Worm (Caenorhabditis elegans) whole organism, L4 larva: ENCODE data around the gene K02H11.9.
A peak's percentile ranks its signal among the peaks of the same experiment; 100 is the strongest.

Source experiments
- F37D6.2 ChIP-seq: sonication (generic microtip); optimal IDR thresholded peaks from 2 replicates; lab custom pipeline; 2016; ENCODE audit warnings: mild to moderate bottlenecking, missing genetic modification characterization, missing compliant biosample characterization
- T20F7.1 ChIP-seq: fragments of 200-800 bp; sonication (Bioruptor generic); optimal IDR thresholded peaks from 2 replicates; lab custom pipeline; 2018; ENCODE audit warnings: mild to moderate bottlenecking, missing genetic modification characterization, missing compliant biosample characterization
- Y105C5A.15 ChIP-seq: fragments of 200-800 bp; sonication (Bioruptor generic); IDR thresholded peaks from 2 replicates; pipeline ENCODE4 v1.3.6; 2022; ENCODE audit warnings: missing genetic modification characterization, missing compliant biosample characterization
- aha-1 ChIP-seq: fragments of 150-350 bp; peaks from one replicate; lab custom pipeline; 2014; ENCODE audit warnings: missing biosample characterization, missing genetic modification characterization
- ceh-20 ChIP-seq: fragments of 200-800 bp; sonication (Bioruptor generic); IDR thresholded peaks from 2 replicates; pipeline ENCODE4 v1.3.6; 2022; ENCODE audit warnings: missing genetic modification reagents, missing genetic modification characterization, missing compliant biosample characterization
- ceh-32 ChIP-seq: sonication (generic microtip); optimal IDR thresholded peaks from 2 replicates; lab custom pipeline; 2016; ENCODE audit warnings: mild to moderate bottlenecking, missing genetic modification characterization, missing compliant biosample characterization; ENCODE audit not compliant: poor library complexity
- daf-16 ChIP-seq, 3 experiments: sonication (generic microtip); optimal IDR thresholded peaks; 2 replicates each; lab custom pipeline; 2016 to 2017; ENCODE audit warnings: missing genetic modification characterization in 3 of 3, missing genetic modification reagents in 3 of 3, mild to moderate bottlenecking in 2 of 3, missing compliant biosample characterization in 2 of 3, missing biosample characterization in 1 of 3, moderate library complexity in 1 of 3
- daf-8 ChIP-seq: fragments of 200-800 bp; sonication (Bioruptor generic); IDR thresholded peaks from 2 replicates; pipeline ENCODE4 v1.3.6; 2022; ENCODE audit warnings: missing genetic modification characterization, missing compliant biosample characterization
- dmd-8 ChIP-seq: fragments of 200-800 bp; sonication (Bioruptor generic); IDR thresholded peaks from 2 replicates; pipeline ENCODE4 v1.3.6; 2022; ENCODE audit warnings: missing genetic modification characterization, missing compliant biosample characterization
- dmd-9 ChIP-seq: fragments of 200-800 bp; sonication (Bioruptor generic); IDR thresholded peaks from 2 replicates; pipeline ENCODE4 v1.3.6; 2022; ENCODE audit warnings: missing genetic modification reagents, missing genetic modification characterization, missing compliant biosample characterization
- dve-1 ChIP-seq: sonication (generic microtip); optimal IDR thresholded peaks from 2 replicates; lab custom pipeline; 2017; ENCODE audit warnings: antibody characterized with exemption, mild to moderate bottlenecking, missing genetic modification characterization, missing compliant biosample characterization; ENCODE audit not compliant: insufficient read depth
- gei-8 ChIP-seq: fragments of 200-800 bp; sonication (Bioruptor generic); optimal IDR thresholded peaks from 2 replicates; lab custom pipeline; 2018; ENCODE audit warnings: mild to moderate bottlenecking, missing genetic modification characterization, missing compliant biosample characterization
- jun-1 ChIP-seq: fragments of 150-350 bp; optimal IDR thresholded peaks from 2 replicates; lab custom pipeline; 2014; ENCODE audit warnings: missing biosample characterization, missing genetic modification reagents, missing genetic modification characterization
- madf-5 ChIP-seq, 2 experiments: fragments of 200-800 bp; sonication (Bioruptor generic); IDR thresholded peaks; 2 replicates each; pipeline ENCODE4 v1.3.6; 2022; ENCODE audit warnings: missing compliant biosample characterization in 2 of 2, missing genetic modification characterization in 2 of 2
- nhr-42 ChIP-seq: fragments of 200-800 bp; sonication (Bioruptor generic); IDR thresholded peaks from 2 replicates; pipeline ENCODE4 v1.3.6; 2022; ENCODE audit warnings: missing genetic modification characterization, missing compliant biosample characterization
- set-16 ChIP-seq: fragments of 200-800 bp; sonication (Bioruptor generic); IDR thresholded peaks from 2 replicates; pipeline ENCODE4 v1.3.6; 2022; ENCODE audit warnings: missing genetic modification reagents, missing genetic modification characterization, missing compliant biosample characterization
- snpc-1.2 ChIP-seq: fragments of 200-800 bp; sonication (Bioruptor generic); IDR thresholded peaks from 2 replicates; pipeline ENCODE4 v1.3.6; 2022; ENCODE audit warnings: missing genetic modification reagents, missing genetic modification characterization, missing compliant biosample characterization
- unc-130 ChIP-seq: sonication (generic microtip); optimal IDR thresholded peaks from 2 replicates; lab custom pipeline; 2016; ENCODE audit warnings: missing genetic modification reagents, missing genetic modification characterization, missing compliant biosample characterization
- unc-62 ChIP-seq, 3 experiments: fragments of 150-350 bp in 1 of 3; sonication (generic microtip); optimal IDR thresholded peaks in 2 of 3; peaks in 1 of 3; 1 replicate in 1 of 3; 2 replicates in 2 of 3; lab custom pipeline; 2014 to 2017; ENCODE audit warnings: missing biosample characterization in 3 of 3, missing genetic modification characterization in 3 of 3, missing genetic modification reagents in 3 of 3, missing genotype in 1 of 3
- vab-7 ChIP-seq: fragments of 200-800 bp; sonication (Bioruptor generic); IDR thresholded peaks from 2 replicates; pipeline ENCODE4 v1.3.6; 2022; ENCODE audit warnings: missing genetic modification reagents, missing genetic modification characterization, missing compliant biosample characterization
- zip-11 ChIP-seq: fragments of 200-800 bp; sonication (Bioruptor generic); IDR thresholded peaks from 2 replicates; pipeline ENCODE4 v1.3.6; 2022; ENCODE audit warnings: missing genetic modification characterization, missing compliant biosample characterization

K02H11.9 gene

DNA sequence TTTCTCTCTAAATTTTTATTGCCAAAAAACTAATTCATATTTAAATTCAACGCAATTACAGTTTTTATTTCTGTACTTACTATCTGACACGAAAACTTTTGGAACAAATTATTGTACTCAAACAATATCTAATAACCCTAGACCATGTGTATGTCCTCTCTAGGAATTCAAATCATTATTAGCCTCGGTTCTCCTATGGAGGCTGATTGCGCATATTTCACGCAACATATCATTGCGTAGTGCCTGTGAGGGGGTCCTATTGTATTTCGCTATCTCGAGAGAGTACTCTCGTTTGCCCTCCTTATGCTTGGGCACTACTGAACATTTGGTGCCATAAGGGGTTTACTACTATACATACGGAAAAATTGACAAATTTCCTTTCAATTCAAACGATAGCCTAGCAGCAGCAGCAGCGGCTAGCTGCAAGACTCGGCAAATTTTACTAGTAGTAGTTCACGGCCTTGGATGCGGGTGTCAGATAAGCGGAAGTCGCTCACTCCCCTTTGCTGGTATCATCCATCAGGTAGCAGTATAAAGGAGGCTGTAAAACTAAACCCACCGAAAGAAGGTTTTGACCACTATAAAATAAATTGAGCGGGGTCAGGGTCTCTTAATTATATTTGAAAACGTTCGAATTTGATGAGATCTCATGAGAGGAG, 41.8 kb upstream of the K02H11.9 start:
- TF ChIP-seq daf-16 (GFP tag; optimal IDR thresholded peaks at IDR 0.05; lab: Kevin White, UChicago): no peak
- TF ChIP-seq daf-16 (tag; optimal IDR thresholded peaks at IDR 0.05; lab: Kevin White, UChicago): no peak
- 0 out of 4 replicates have a peak, but pooled peaks of 1 of the 2 experiments have one; percentile 12 for TF ChIP-seq madf-5 (GFP tag; IDR thresholded peaks at IDR 0.05; lab: Robert Waterston, UW)

DNA sequence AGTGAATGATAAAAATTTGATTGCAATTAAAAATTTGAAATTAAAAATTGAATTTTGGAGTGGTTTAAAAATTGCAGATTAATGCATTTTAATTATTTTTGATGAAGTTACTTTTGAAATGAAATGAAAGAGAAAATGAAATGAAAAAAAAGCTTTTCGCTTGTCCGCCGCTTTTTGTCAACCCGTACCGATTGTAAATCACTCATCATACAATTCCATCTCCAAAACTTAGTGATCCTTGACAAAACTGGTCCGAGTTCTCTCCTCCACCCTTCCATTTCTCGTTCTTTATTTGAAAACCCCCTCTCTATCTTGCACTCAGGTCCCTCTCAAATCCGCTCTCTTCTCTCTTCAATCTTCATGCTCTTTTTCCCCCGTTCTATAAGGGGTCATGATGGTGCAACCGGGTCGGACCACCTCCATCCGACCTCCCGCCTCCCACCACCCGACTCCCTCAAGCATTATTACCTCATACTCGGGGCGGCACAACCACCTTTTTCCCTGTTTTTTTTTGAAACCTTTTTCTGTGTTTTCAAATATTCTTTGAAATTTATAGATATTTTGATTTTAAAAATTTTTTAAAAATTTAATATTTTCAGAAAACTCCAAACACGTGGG, 40.3 kb upstream of the K02H11.9 start:
- peak in 1 of 2 experiments; percentile 36 for TF ChIP-seq unc-62 (GFP tag; optimal IDR thresholded peaks at IDR 0.05 in 1 of 2; lab: Kevin White, UChicago)
- no peak for TF ChIP-seq unc-62 (tag; optimal IDR thresholded peaks at IDR 0.05; lab: Kevin White, UChicago)
- TF ChIP-seq aha-1 (tag; lab: Kevin White, UChicago): peak; percentile 94
- TF ChIP-seq set-16 (GFP tag; lab: Robert Waterston, UW): peak; percentile 27; the same call in 1 of the 2 replicates
- no peak for TF ChIP-seq jun-1

DNA sequence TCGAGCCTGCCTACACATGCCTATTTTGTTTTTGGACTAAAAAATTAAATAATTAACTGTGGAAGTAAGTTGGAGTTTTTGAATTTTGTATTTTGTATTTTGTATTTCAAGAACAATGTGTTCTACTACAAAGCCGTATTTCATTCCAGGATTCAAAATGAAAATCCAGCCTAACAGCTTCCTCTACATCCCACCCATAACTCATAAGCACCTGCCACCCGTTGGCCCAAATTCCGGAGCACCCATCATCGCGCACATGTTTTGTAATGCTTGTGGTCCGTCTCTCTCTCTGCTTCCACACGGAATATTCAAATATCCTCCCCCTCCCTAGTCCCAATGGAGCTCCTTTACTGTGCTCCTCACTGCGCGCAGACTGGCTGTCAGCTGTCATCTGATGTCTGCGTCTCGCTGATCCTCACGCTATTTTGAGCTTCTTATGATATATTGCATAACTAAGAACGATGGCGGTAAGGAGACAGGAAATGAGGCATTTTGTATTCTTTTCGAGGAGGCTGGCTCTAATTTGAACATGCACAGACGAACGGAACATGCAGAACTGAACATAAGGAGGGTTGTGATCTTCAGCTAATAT, 38.7 kb upstream of the K02H11.9 start:
- TF ChIP-seq unc-62 (GFP tag; optimal IDR thresholded peaks at IDR 0.05 in 1 of 2; lab: Kevin White, UChicago) (peak in 1 of 2 experiments; percentile 91), unc-62 (tag; optimal IDR thresholded peaks at IDR 0.05; lab: Kevin White, UChicago) (no peak), F37D6.2 (tag; lab: Kevin White, UChicago) (no peak)

DNA sequence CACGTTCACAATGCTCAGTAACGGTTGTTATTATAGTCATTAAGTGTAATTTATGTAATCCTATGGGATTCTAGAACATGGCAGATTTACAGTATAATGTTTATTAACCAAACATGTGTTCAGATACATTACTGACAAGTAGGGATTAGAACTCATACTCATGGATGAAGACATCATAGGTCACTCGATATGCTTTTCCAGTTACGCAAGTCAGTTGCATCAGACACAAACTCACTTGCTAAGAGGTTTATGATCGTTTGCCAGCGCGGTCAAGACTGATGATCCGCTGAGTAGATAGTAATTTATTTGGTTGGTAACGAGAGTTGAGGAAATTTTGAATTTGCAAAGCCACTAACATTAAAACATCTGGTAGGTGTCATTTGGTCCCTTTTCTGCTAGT, 37.7 kb upstream of the K02H11.9 start:
- TF ChIP-seq dmd-8 (GFP tag; lab: Robert Waterston, UW) (no peak), unc-62 (GFP tag; optimal IDR thresholded peaks at IDR 0.05 in 1 of 2; lab: Kevin White, UChicago) (peak in 1 of 2 experiments; percentile 41), unc-62 (tag; optimal IDR thresholded peaks at IDR 0.05; lab: Kevin White, UChicago) (no peak), nhr-42 (no peak), madf-5 (GFP tag; IDR thresholded peaks at IDR 0.05; lab: Robert Waterston, UW) (no peak), dve-1 (no peak), Y105C5A.15 (no peak), snpc-1.2 (GFP tag; lab: Robert Waterston, UW) (no peak), unc-130 (GFP tag; lab: Kevin White, UChicago) (no peak), aha-1 (tag; lab: Kevin White, UChicago) (peak; percentile 79)

DNA sequence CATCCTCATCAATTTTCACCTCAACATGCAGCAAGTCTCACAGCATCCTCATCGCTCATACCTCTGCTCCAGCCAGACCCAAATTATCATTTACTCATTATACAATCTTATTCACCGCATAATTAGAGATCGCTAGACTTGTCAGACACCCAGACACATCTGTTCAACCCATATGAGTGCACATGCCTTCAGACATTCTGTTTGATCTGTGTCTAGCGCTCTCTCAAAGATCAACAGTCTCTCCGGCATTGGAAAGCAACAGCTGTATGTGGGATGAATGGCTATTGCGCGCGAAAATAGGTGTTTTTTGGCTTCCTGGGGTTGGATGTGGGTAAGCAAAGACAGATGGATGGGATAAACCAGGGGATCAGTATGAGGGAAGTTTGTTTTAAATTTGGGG, 35.7 kb upstream of the K02H11.9 start:
- TF ChIP-seq zip-11 (no peak), gei-8 (GFP tag; lab: Kevin White, UChicago) (no peak), dmd-9 (GFP tag; lab: Robert Waterston, UW) (0 out of 2 replicates have a peak, but pooled peaks have one; percentile 26)

DNA sequence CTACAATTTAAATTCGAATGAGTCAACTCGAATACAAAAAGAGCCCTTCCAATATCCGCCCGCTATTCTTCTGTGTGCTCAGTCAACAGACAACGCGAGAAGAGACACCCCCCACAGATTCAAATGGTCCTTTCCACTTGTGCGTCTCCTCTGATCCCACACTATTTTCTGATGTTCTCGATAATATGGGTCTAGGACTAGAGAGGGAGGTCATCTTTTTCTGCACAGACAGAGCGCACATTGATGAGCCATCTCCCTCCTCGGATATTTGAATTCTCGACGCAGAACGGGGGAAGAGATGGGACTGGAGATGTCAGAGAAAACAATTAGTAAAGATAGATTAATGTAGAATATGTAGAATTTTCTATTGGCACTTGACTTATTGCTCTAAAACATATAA, 33.8 kb upstream of the K02H11.9 start:
- TF ChIP-seq gei-8 (GFP tag; lab: Kevin White, UChicago): no peak
- TF ChIP-seq ceh-32 (tag; lab: Kevin White, UChicago): no peak
- no peak for TF ChIP-seq dve-1
- TF ChIP-seq ceh-20 (GFP tag; lab: Robert Waterston, UW): no peak
- TF ChIP-seq vab-7 (GFP tag; lab: Robert Waterston, UW): no peak
- TF ChIP-seq unc-130 (GFP tag; lab: Kevin White, UChicago): no peak
- no peak for TF ChIP-seq daf-8 (GFP tag; lab: Robert Waterston, UW)
- TF ChIP-seq zip-11: no peak

DNA sequence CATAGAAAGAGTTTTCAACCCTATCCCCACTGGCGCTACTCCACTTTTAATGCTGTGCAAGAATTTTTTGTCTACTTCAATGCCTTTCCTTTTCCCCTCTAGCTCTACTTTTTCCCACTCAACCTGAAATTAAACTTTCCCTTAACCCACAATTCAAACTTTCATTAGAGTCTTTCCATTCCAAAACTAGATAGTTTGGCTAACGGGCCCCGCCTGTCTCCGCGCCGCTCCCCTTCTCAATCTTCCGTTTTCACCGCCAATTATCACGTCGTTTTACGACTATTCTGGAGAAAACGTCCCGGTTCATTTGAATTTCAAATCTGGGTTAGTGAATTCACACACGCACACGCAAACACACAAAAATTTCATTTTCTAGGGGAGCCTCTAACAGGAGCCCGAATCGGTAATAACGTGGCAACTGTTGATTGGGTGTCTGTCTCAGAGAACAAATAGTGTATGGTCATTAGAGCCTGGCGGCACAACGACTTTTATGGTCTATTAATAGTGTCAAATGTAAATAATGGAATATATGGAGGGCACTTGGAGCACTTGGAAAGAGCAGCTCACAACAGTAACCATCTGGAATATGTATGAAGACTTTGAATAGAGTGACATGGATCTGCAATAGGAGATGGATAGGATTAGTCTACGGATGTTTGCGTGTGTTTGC, 33.0 kb upstream of the K02H11.9 start:
- TF ChIP-seq aha-1 (tag; lab: Kevin White, UChicago): peak; percentile 67
- no peak for TF ChIP-seq T20F7.1
- peak in 1 of 2 experiments; percentile 52 for TF ChIP-seq unc-62 (GFP tag; optimal IDR thresholded peaks at IDR 0.05 in 1 of 2; lab: Kevin White, UChicago)
- TF ChIP-seq unc-62 (tag; optimal IDR thresholded peaks at IDR 0.05; lab: Kevin White, UChicago): no peak
